Fruit fly (Drosophila melanogaster) whole organism, wandering third instar larva: ENCODE data around the gene CG10993.

Experiments used
- Abd-B ChIP-seq: fragments of >200 bp; optimal IDR thresholded peaks from 2 replicates; lab custom pipeline; 2017; ENCODE audit warnings: missing biosample characterization, missing genetic modification characterization
- CG32264 ChIP-seq: fragments of 200-800 bp; sonication (Bioruptor generic); optimal IDR thresholded peaks from 2 replicates; lab custom pipeline; 2016; ENCODE audit warnings: missing biosample characterization, missing genetic modification characterization
- CG9705 ChIP-seq: fragments of 200-800 bp; sonication (Bioruptor generic); optimal IDR thresholded peaks from 2 replicates; lab custom pipeline; 2018; ENCODE audit warnings: missing biosample characterization, mild to moderate bottlenecking, missing genetic modification characterization
- CrebA ChIP-seq: fragments of 200-800 bp; sonication (Bioruptor generic); optimal IDR thresholded peaks from 2 replicates; lab custom pipeline; 2016; ENCODE audit warnings: missing biosample characterization, mild to moderate bottlenecking, missing genetic modification characterization, borderline replicate concordance
- Dfd ChIP-seq: fragments of >200 bp; optimal IDR thresholded peaks from 2 replicates; lab custom pipeline; 2017; ENCODE audit warnings: missing biosample characterization, missing genetic modification characterization
- Dif ChIP-seq: fragments of 200-275, 200-300 bp; sonication (Bioruptor generic); optimal IDR thresholded peaks from 2 replicates; lab custom pipeline; 2018; ENCODE audit warnings: missing biosample characterization, missing genetic modification characterization; ENCODE audit not compliant: partially characterized antibody
- GATAd ChIP-seq: sonication (Bioruptor generic); optimal IDR thresholded peaks from 2 replicates; lab custom pipeline; 2016; ENCODE audit warnings: missing biosample characterization, missing genetic modification characterization
- HLH106 ChIP-seq: fragments of 200-800 bp; optimal IDR thresholded peaks from 3 replicates; lab custom pipeline; 2019; ENCODE audit warnings: missing biosample characterization, mild to moderate bottlenecking, missing genetic modification characterization, moderate library complexity
- Hnf4 ChIP-seq: fragments of 200-800 bp; sonication (Bioruptor generic); optimal IDR thresholded peaks from 2 replicates; lab custom pipeline; 2016; ENCODE audit warnings: missing biosample characterization, mild to moderate bottlenecking, missing genetic modification characterization
- Hr78 ChIP-seq: fragments of >200 bp; optimal IDR thresholded peaks from 2 replicates; lab custom pipeline; 2017; ENCODE audit warnings: missing biosample characterization, missing genetic modification characterization
- Hr83 ChIP-seq: fragments of 200-300 bp; sonication (Bioruptor generic); optimal IDR thresholded peaks from 2 replicates; lab custom pipeline; 2016; ENCODE audit warnings: missing biosample characterization, mild to moderate bottlenecking, missing genetic modification characterization, moderate library complexity; ENCODE audit not compliant: poor library complexity, severe bottlenecking
- Jra ChIP-seq: sonication (Bioruptor generic); optimal IDR thresholded peaks from 2 replicates; lab custom pipeline; 2016; ENCODE audit warnings: missing biosample characterization, missing genetic modification characterization
- Mio ChIP-seq: sonication (Bioruptor generic); optimal IDR thresholded peaks from 2 replicates; lab custom pipeline; 2016; ENCODE audit warnings: missing biosample characterization, missing genetic modification characterization
- Myc ChIP-seq: fragments of >200 bp; optimal IDR thresholded peaks from 2 replicates; lab custom pipeline; 2017
- N ChIP-seq: fragments of >200 bp; optimal IDR thresholded peaks from 2 replicates; lab custom pipeline; 2018; ENCODE audit warnings: missing biosample characterization, missing external identifiers, missing genetic modification characterization
- OdsH ChIP-seq: fragments of 200-800 bp; sonication (Bioruptor generic); optimal IDR thresholded peaks from 2 replicates; lab custom pipeline; 2016; ENCODE audit warnings: missing biosample characterization, mild to moderate bottlenecking, missing genetic modification characterization
- Rel ChIP-seq, 2 experiments: fragments of 200-800 bp; sonication (Bioruptor generic) in 1 of 2; optimal IDR thresholded peaks; 2 replicates in 1 of 2; 3 replicates in 1 of 2; lab custom pipeline; 2016 to 2019; ENCODE audit warnings: mild to moderate bottlenecking in 2 of 2, missing biosample characterization in 2 of 2, missing genetic modification characterization in 2 of 2, moderate library complexity in 1 of 2
- Sp1 ChIP-seq: fragments of 200-800 bp; sonication (Bioruptor generic); optimal IDR thresholded peaks from 3 replicates; lab custom pipeline; 2019; ENCODE audit warnings: missing biosample characterization, mild to moderate bottlenecking, missing genetic modification characterization, moderate library complexity
- Vsx2 ChIP-seq: fragments of 200-300, 225-300 bp; sonication (Bioruptor generic); optimal IDR thresholded peaks from 2 replicates; lab custom pipeline; 2018; ENCODE audit warnings: missing biosample characterization, missing genetic modification characterization; ENCODE audit not compliant: partially characterized antibody
- br ChIP-seq: fragments of 200-800 bp; sonication (Bioruptor generic); optimal IDR thresholded peaks from 2 replicates; lab custom pipeline; 2016; ENCODE audit warnings: missing biosample characterization, missing genetic modification characterization
- brk ChIP-seq: fragments of 200-800 bp; sonication (Bioruptor generic); optimal IDR thresholded peaks from 2 replicates; lab custom pipeline; 2016; ENCODE audit warnings: missing biosample characterization, mild to moderate bottlenecking, missing genetic modification characterization
- dl ChIP-seq, 2 experiments: fragments of 175-275, 200-275 bp in 1 of 2; fragments of 200-275 bp in 1 of 2; sonication (Bioruptor generic); optimal IDR thresholded peaks; lab custom pipeline; 2018; ENCODE audit warnings: mild to moderate bottlenecking in 2 of 2, missing biosample characterization in 2 of 2, missing genetic modification characterization in 2 of 2, moderate library complexity in 2 of 2; ENCODE audit not compliant: partially characterized antibody in 2 of 2, insufficient read depth in 1 of 2
- dmrt93B ChIP-seq: fragments of 200-800 bp; sonication (Bioruptor generic); optimal IDR thresholded peaks from 2 replicates; lab custom pipeline; 2018; ENCODE audit warnings: missing biosample characterization, mild to moderate bottlenecking, missing genetic modification characterization
- dsf ChIP-seq: sonication (Bioruptor generic); optimal IDR thresholded peaks from 2 replicates; lab custom pipeline; 2016; ENCODE audit warnings: missing biosample characterization, missing genetic modification characterization, borderline replicate concordance
- ey ChIP-seq: fragments of 200-800 bp; sonication (Bioruptor generic); optimal IDR thresholded peaks from 2 replicates; lab custom pipeline; 2016; ENCODE audit warnings: missing biosample characterization, missing genetic modification characterization
- foxo ChIP-seq, 2 experiments: fragments of 200-800 bp; sonication (Bioruptor generic); optimal IDR thresholded peaks; 2 replicates in 1 of 2; 3 replicates in 1 of 2; lab custom pipeline; 2016 to 2017; ENCODE audit warnings: missing biosample characterization in 2 of 2, missing genetic modification characterization in 2 of 2
- fru ChIP-seq: fragments of 200-800 bp; sonication (Bioruptor generic); optimal IDR thresholded peaks from 3 replicates; lab custom pipeline; 2016; ENCODE audit warnings: missing biosample characterization, mild to moderate bottlenecking, missing genetic modification characterization
- h ChIP-seq: fragments of 200-800 bp; sonication (Bioruptor generic); optimal IDR thresholded peaks from 3 replicates; lab custom pipeline; 2016; ENCODE audit warnings: missing biosample characterization, mild to moderate bottlenecking, missing genetic modification characterization
- jim ChIP-seq: fragments of 175-275, 200-325 bp; sonication (Bioruptor generic); optimal IDR thresholded peaks from 2 replicates; lab custom pipeline; 2016; ENCODE audit warnings: missing biosample characterization, mild to moderate bottlenecking, missing genetic modification characterization
- lola ChIP-seq: fragments of >200 bp; optimal IDR thresholded peaks from 2 replicates; lab custom pipeline; 2017; ENCODE audit warnings: missing biosample characterization, missing genetic modification characterization
- pan ChIP-seq: fragments of >200 bp; optimal IDR thresholded peaks from 2 replicates; lab custom pipeline; 2017
- psq ChIP-seq: fragments of 200-800 bp; sonication (Bioruptor generic); optimal IDR thresholded peaks from 3 replicates; lab custom pipeline; 2017; ENCODE audit warnings: missing biosample characterization, mild to moderate bottlenecking, missing genetic modification characterization, moderate library complexity
- rgr ChIP-seq: fragments of 200-800 bp; sonication (Bioruptor generic); optimal IDR thresholded peaks from 3 replicates; lab custom pipeline; 2016; ENCODE audit warnings: missing biosample characterization, mild to moderate bottlenecking, missing genetic modification characterization
- sage ChIP-seq: fragments of 200-800 bp; sonication (Bioruptor generic); optimal IDR thresholded peaks from 2 replicates; lab custom pipeline; 2016; ENCODE audit warnings: missing biosample characterization, mild to moderate bottlenecking, missing genetic modification characterization
- sv ChIP-seq: fragments of 200-800 bp; sonication (Bioruptor generic); optimal IDR thresholded peaks from 3 replicates; lab custom pipeline; 2016; ENCODE audit warnings: missing biosample characterization, missing genetic modification characterization
- tai ChIP-seq: sonication (Bioruptor generic); optimal IDR thresholded peaks from 2 replicates; lab custom pipeline; 2016; ENCODE audit warnings: missing biosample characterization, missing genetic modification characterization
- usp ChIP-seq: fragments of >200 bp; optimal IDR thresholded peaks from 2 replicates; lab custom pipeline; 2017; ENCODE audit warnings: missing biosample characterization, missing genetic modification characterization
- woc ChIP-seq: sonication (Bioruptor generic); optimal IDR thresholded peaks from 2 replicates; lab custom pipeline; 2016; ENCODE audit warnings: missing biosample characterization, mild to moderate bottlenecking, missing genetic modification characterization

The CG10993 gene

DNA sequence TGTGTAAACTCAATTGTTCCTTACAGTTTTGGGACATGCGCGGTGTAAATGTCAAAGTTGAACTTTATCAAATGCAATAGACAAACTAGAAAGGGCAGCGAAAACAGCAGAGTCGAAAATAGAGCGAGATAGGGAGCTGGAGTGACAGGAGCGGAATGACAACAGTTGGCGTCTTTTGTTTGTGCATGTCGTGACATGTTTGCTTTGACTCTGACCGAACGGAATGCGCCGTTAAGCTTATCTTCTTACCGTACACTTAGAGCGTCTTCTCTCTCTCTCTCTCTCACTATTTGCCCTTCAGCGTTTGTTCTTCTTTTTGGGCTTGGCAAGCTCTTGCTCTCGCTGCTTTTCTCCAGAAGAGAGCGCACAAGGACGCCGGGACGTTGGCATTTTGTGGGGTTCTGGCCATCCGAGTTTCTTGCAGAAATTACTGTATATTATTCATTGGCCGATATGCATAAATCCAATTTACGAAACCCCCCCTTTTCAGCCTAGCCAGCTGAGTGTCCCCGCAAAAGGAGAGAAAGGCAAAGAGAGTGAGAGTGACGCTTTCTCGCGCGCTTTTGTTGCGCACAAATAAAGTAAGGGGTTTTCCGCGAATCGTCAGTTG is 29.0 kb downstream of the CG10993 start:
- TF ChIP-seq Myc (lab: Kevin White, UChicago), result no peak
- no peak for TF ChIP-seq OdsH (GFP tag; lab: Kevin White, UChicago)
- no peak for TF ChIP-seq Rel (GFP tag; optimal IDR thresholded peaks at IDR 0.05; lab: Kevin White, UChicago)
- peak; percentile 74 for TF ChIP-seq Rel (tag; optimal IDR thresholded peaks at IDR 0.05; lab: Kevin White, UChicago)

DNA sequence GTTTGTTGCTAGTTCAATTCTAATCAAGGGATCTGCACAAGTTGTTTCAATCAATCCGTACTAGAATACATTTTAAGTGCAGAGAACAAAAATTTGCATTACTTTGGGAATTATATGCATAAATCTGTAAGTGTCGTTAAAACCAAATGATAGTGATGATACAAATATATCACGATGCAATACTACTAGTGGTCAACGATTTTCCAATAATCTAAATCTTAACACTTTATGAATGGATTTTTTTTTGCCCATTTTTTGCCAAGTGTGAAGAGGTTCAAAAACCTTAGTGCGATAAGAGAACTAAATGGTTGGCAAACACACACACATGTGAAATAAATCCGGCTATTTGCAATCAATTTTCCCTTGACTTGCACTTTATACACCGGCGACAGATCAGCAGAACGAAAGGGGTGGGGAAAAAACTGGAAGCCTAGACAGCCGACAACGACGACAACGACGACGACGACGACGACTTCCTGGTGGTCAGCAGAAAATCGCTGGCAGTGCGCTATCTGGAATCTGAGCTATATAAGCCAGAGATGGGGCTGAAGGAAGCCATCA is 31.8 kb downstream of the CG10993 start, which contains the start of gene Yp3:
Gene Yp3 (plus strand): TSS at position 558 of the 561 bp plus-strand sequence.
- no peak for TF ChIP-seq GATAd
- no peak for TF ChIP-seq Rel (GFP tag; optimal IDR thresholded peaks at IDR 0.05; lab: Kevin White, UChicago)
- TF ChIP-seq Rel (tag; optimal IDR thresholded peaks at IDR 0.05; lab: Kevin White, UChicago), result no peak
- no peak for TF ChIP-seq Hnf4 (GFP tag; lab: Kevin White, UChicago)
- TF ChIP-seq CG9705 (GFP tag; lab: Kevin White, UChicago), result no peak
- no peak for TF ChIP-seq woc (GFP tag; lab: Kevin White, UChicago)
- TF ChIP-seq Dif, result no peak
- TF ChIP-seq N (GFP tag; lab: Kevin White, UChicago), result no peak
- no peak for TF ChIP-seq Abd-B (GFP tag; lab: Kevin White, UChicago)

- TF ChIP-seq sv (GFP tag; lab: Kevin White, UChicago), result peak; percentile 26
- no peak for TF ChIP-seq Hr78 (GFP tag; lab: Kevin White, UChicago)
- peak; percentile 46 for TF ChIP-seq h (GFP tag; lab: Kevin White, UChicago)
- TF ChIP-seq Sp1 (GFP tag; lab: Kevin White, UChicago), result peak; percentile 34
- peak; percentile 0 for TF ChIP-seq Jra
- TF ChIP-seq Hr83 (GFP tag; lab: Kevin White, UChicago), result peak; percentile 49
- TF ChIP-seq OdsH (GFP tag; lab: Kevin White, UChicago), result peak; percentile 5
- no peak for TF ChIP-seq Myc (lab: Kevin White, UChicago)
- no peak for TF ChIP-seq GATAd
- TF ChIP-seq CG9705 (GFP tag; lab: Kevin White, UChicago), result peak; percentile 19
- no peak for TF ChIP-seq Abd-B (GFP tag; lab: Kevin White, UChicago)
- no peak for TF ChIP-seq dsf
- TF ChIP-seq Dfd (GFP tag; lab: Kevin White, UChicago), result no peak
- TF ChIP-seq Mio, result no peak
- TF ChIP-seq tai (GFP tag; lab: Kevin White, UChicago), result no peak
- TF ChIP-seq foxo (GFP tag; optimal IDR thresholded peaks at IDR 0.05; lab: Kevin White, UChicago), result peak in 1 of 2 experiments; percentile 55
- TF ChIP-seq Hnf4 (GFP tag; lab: Kevin White, UChicago), result peak; percentile 9
- no peak for TF ChIP-seq Rel (GFP tag; optimal IDR thresholded peaks at IDR 0.05; lab: Kevin White, UChicago)
- TF ChIP-seq Rel (tag; optimal IDR thresholded peaks at IDR 0.05; lab: Kevin White, UChicago), result peak; percentile 38
- TF ChIP-seq Dif, result no peak
- TF ChIP-seq dmrt93B (GFP tag; lab: Kevin White, UChicago), result no peak
- peak; percentile 14 for TF ChIP-seq ey
- TF ChIP-seq CrebA (GFP tag; lab: Kevin White, UChicago), result no peak
- TF ChIP-seq pan (lab: Kevin White, UChicago), result no peak
- TF ChIP-seq CG32264 (GFP tag; lab: Kevin White, UChicago), result no peak
- peak; percentile 44 for TF ChIP-seq rgr (GFP tag; lab: Kevin White, UChicago)
- TF ChIP-seq fru, result no peak
- peak; percentile 39 for TF ChIP-seq psq (GFP tag; lab: Kevin White, UChicago)
- peak; percentile 56 for TF ChIP-seq HLH106 (tag; lab: Kevin White, UChicago)
- TF ChIP-seq jim (GFP tag; lab: Kevin White, UChicago), result no peak
- no peak for TF ChIP-seq Vsx2 (GFP tag; lab: Kevin White, UChicago)
- TF ChIP-seq usp, result no peak
- no peak for TF ChIP-seq N (GFP tag; lab: Kevin White, UChicago)
- no peak for TF ChIP-seq sage
- no peak for TF ChIP-seq lola (GFP tag; lab: Kevin White, UChicago)
- peak; percentile 41 for TF ChIP-seq woc (GFP tag; lab: Kevin White, UChicago)
- TF ChIP-seq dl (GFP tag; optimal IDR thresholded peaks at IDR 0.05; lab: Kevin White, UChicago; ENCODE audit: insufficient read depth in 1 of 2, partially characterized antibody in 2 of 2), result no peak
- TF ChIP-seq brk (GFP tag; lab: Kevin White, UChicago), result peak; percentile 25
- TF ChIP-seq br (GFP tag; lab: Kevin White, UChicago), result no peak
- TF ChIP-seq, all 38 proteins: peak for 16
Measured at dm6 chrX:13756776-13757312, 34.1 kb downstream of the CG10993 start, which contains the start of the genes CG32625 and Rtc1. Gene CG32625, minus strand, starts transcription at chrX:13756826. Gene Rtc1, plus strand, starts transcription at chrX:13757179.
